Fruit fly (Drosophila melanogaster): ENCODE data around the gene lectin-37Db.
A peak's percentile ranks its signal among the peaks of the same experiment; 100 is the strongest.

The lectin-37Db gene

DNA sequence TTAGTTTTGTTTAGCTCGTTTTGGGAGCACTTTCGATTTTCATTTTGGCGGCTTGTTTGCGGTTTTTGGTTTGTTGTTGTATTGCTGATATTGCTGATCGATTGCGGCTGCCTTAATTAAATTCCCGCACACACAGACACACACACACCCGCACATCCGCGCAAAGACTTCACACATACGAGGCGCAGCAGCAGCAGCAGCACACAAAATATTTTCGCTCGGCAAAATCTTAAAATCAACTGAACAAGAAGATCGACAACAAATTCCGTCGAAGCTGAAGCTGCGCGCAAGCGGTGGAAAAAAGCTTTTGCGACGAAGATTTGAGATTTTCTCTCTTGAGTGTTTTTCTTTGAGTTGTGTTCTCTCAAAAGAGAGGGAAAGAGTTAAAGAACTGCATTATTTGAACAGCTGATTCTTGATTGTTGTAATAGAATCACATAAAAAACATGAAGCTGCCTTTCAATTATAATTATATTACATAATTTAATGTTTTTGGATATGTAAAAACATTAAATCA lies 4.6 kb upstream of the lectin-37Db start:
- TF ChIP-seq Dll (optimal IDR thresholded peaks at IDR 0.05) (no peak), psq (optimal IDR thresholded peaks at IDR 0.05) (no peak), usp (GFP tag; optimal IDR thresholded peaks at IDR 0.05) (no peak)

- no peak for TF ChIP-seq CG8478 (optimal IDR thresholded peaks at IDR 0.05)
Observed at dm6 chr2L:19415133-19415532, 3.7 kb upstream of the lectin-37Db start.

DNA sequence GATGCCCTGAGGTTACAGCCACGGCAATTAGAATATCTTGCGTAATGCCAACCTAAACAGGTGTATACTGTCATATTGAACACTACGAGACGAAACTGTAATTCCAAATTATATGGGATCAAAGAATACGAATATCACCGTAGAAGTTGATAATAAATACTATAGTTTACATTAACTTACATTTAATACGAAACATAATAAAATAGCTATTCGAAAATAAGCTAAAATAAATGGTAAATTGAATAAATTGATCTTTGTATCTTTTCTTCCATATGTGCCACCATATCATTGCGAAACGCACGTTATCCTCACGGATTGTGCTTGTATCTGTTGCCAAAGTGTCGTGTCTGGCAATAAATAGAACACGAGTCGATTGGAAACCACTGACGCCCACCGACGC lies 3.0 kb upstream of the lectin-37Db start:
- no peak for TF ChIP-seq Dll (optimal IDR thresholded peaks at IDR 0.05)
- no peak for TF ChIP-seq pan (optimal IDR thresholded peaks at IDR 0.05)
- no peak for TF ChIP-seq EcR (GFP tag; optimal IDR thresholded peaks at IDR 0.05)
- TF ChIP-seq psq (optimal IDR thresholded peaks at IDR 0.05), result no peak
- no peak for TF ChIP-seq usp (GFP tag; optimal IDR thresholded peaks at IDR 0.05)
- no peak for TF ChIP-seq CG8478 (optimal IDR thresholded peaks at IDR 0.05)

dm6 chr2L:19416602-19417497 lies 2.0 kb upstream of the lectin-37Db start, which contains the start of gene Lectin-galC1:
TSS of gene Lectin-galC1 (plus strand) at chr2L:19417447.
- TF ChIP-seq CG8478 (optimal IDR thresholded peaks at IDR 0.05) (no peak), psq (optimal IDR thresholded peaks at IDR 0.05) (no peak), usp (GFP tag; optimal IDR thresholded peaks at IDR 0.05) (no peak), Dll (optimal IDR thresholded peaks at IDR 0.05) (no peak), pan (optimal IDR thresholded peaks at IDR 0.05) (no peak), EcR (GFP tag; optimal IDR thresholded peaks at IDR 0.05) (no peak)

dm6 chr2L:19418017-19418416 lies 858 bp upstream of the lectin-37Db start, which contains the start of gene lectin-37Da:
TSS of gene lectin-37Da (plus strand) at chr2L:19418317.
- TF ChIP-seq pan (optimal IDR thresholded peaks at IDR 0.05) (no peak), psq (optimal IDR thresholded peaks at IDR 0.05) (no peak), EcR (GFP tag; optimal IDR thresholded peaks at IDR 0.05) (no peak), usp (GFP tag; optimal IDR thresholded peaks at IDR 0.05) (no peak), Dll (optimal IDR thresholded peaks at IDR 0.05) (no peak), CG8478 (optimal IDR thresholded peaks at IDR 0.05) (no peak)

dm6 chr2L:19421573-19421972 lies 2.7 kb downstream of the lectin-37Db start:
- TF ChIP-seq Dll (optimal IDR thresholded peaks at IDR 0.05) (no peak), usp (GFP tag; optimal IDR thresholded peaks at IDR 0.05) (no peak), pan (optimal IDR thresholded peaks at IDR 0.05) (no peak), CG8478 (optimal IDR thresholded peaks at IDR 0.05) (no peak), EcR (GFP tag; optimal IDR thresholded peaks at IDR 0.05) (no peak), psq (optimal IDR thresholded peaks at IDR 0.05) (no peak)

- TF ChIP-seq EcR (GFP tag; optimal IDR thresholded peaks at IDR 0.05), result no peak
- TF ChIP-seq psq (optimal IDR thresholded peaks at IDR 0.05), result no peak
- no peak for TF ChIP-seq usp (GFP tag; optimal IDR thresholded peaks at IDR 0.05)
- no peak for TF ChIP-seq CG8478 (optimal IDR thresholded peaks at IDR 0.05)
- TF ChIP-seq Dll (optimal IDR thresholded peaks at IDR 0.05), result no peak
- no peak for TF ChIP-seq pan (optimal IDR thresholded peaks at IDR 0.05)
Observed at dm6 chr2L:19422642-19423041, 3.8 kb downstream of the lectin-37Db start.

dm6 chr2L:19423467-19424122 lies 4.7 kb downstream of the lectin-37Db start, which contains the start of the genes Alp12 and CG13085:
TSS of gene Alp12 (plus strand) at chr2L:19424050.
TSS of gene CG13085 (plus strand) at chr2L:19424050.
- TF ChIP-seq CG8478 (optimal IDR thresholded peaks at IDR 0.05) (no peak), Dll (optimal IDR thresholded peaks at IDR 0.05) (no peak)

- no peak for TF ChIP-seq Dll (optimal IDR thresholded peaks at IDR 0.05)
Observed at dm6 chr2L:19424307-19424902, 5.5 kb downstream of the lectin-37Db start.

- TF ChIP-seq psq (optimal IDR thresholded peaks at IDR 0.05) (no peak), Dll (optimal IDR thresholded peaks at IDR 0.05) (no peak), pan (optimal IDR thresholded peaks at IDR 0.05) (no peak), EcR (GFP tag; optimal IDR thresholded peaks at IDR 0.05) (no peak), CG8478 (optimal IDR thresholded peaks at IDR 0.05) (no peak), usp (GFP tag; optimal IDR thresholded peaks at IDR 0.05) (no peak)
Observed at dm6 chr2L:19425105-19425504, 6.2 kb downstream of the lectin-37Db start.

dm6 chr2L:19425765-19426329 lies 7.0 kb downstream of the lectin-37Db start:
- TF ChIP-seq pan (optimal IDR thresholded peaks at IDR 0.05) (peak; percentile 53), CG8478 (optimal IDR thresholded peaks at IDR 0.05) (no peak)

DNA sequence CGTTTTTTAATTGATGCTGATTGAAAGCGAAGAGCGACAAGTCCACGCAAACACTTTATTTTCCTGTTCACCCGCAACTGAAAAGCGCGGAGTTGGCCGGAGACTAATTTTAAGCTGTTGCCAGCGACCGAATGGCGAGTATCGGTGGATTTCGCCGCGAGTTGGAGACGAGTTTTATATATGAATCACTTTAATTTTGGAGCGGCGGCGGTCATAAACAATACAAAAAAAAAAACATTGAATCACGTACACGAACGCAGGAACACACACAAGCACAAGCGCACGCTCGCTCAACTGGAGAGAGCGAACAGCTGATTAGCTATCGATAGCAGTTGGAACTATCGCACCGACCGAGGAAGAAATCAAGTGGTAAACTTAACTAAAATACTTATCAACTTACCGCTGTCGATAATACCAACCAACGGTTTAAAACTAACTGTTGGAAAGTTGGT lies 7.5 kb downstream of the lectin-37Db start, which contains the start of gene Pax:
Gene Pax (minus strand): TSS at position 267 of the 452 bp plus-strand sequence.
- TF ChIP-seq EcR (GFP tag; optimal IDR thresholded peaks at IDR 0.05), result no peak
- no peak for TF ChIP-seq pan (optimal IDR thresholded peaks at IDR 0.05)
- peak; percentile 3 for TF ChIP-seq Dll (optimal IDR thresholded peaks at IDR 0.05)
